Worm (Caenorhabditis elegans) whole organism, L1 larva: Measurements from ENCODE around the gene sdc-2.

Experiments
- C34B4.2 ChIP-seq: sonication (generic microtip); optimal IDR thresholded peaks from 2 replicates; lab custom pipeline; 2017; ENCODE audit warnings: mild to moderate bottlenecking, missing genetic modification characterization, missing compliant biosample characterization
- aha-1 ChIP-seq: fragments of 150-350 bp; optimal IDR thresholded peaks from 2 replicates; lab custom pipeline; 2014; ENCODE audit warnings: missing biosample characterization, missing genetic modification characterization
- ama-1 ChIP-seq: fragments of 150-350 bp; optimal IDR thresholded peaks from 2 replicates; lab custom pipeline; 2014
- blmp-1 ChIP-seq: fragments of 150-350 bp; optimal IDR thresholded peaks from 2 replicates; lab custom pipeline; 2014; ENCODE audit warnings: missing biosample characterization, missing genetic modification characterization
- ceh-63 ChIP-seq: fragments of 200-800 bp; sonication (Bioruptor generic); optimal IDR thresholded peaks from 2 replicates; lab custom pipeline; 2018; ENCODE audit warnings: mild to moderate bottlenecking, missing genetic modification characterization, missing compliant biosample characterization
- ceh-82 ChIP-seq, 3 experiments: fragments of 150-350 bp in 1 of 3; sonication (generic microtip) in 2 of 3; optimal IDR thresholded peaks; 2 replicates each; lab custom pipeline; 2014 to 2017; ENCODE audit warnings: missing biosample characterization in 3 of 3, missing genetic modification characterization in 3 of 3
- ceh-90 ChIP-seq: sonication (generic microtip); optimal IDR thresholded peaks from 2 replicates; lab custom pipeline; 2016; ENCODE audit warnings: missing genetic modification characterization, missing compliant biosample characterization
- ces-1 ChIP-seq: fragments of 150-350 bp; optimal IDR thresholded peaks from 2 replicates; lab custom pipeline; 2014; ENCODE audit warnings: missing biosample characterization, missing genetic modification reagents, missing genetic modification characterization
- dpl-1 ChIP-seq, 3 experiments: fragments of 150-350 bp in 2 of 3; sonication (generic microtip) in 1 of 3; optimal IDR thresholded peaks; 2 replicates each; lab custom pipeline; 2014 to 2017; ENCODE audit warnings: missing biosample characterization in 3 of 3, missing genetic modification characterization in 3 of 3, missing genetic modification reagents in 3 of 3
- efl-1 ChIP-seq, 4 experiments: fragments of 150-350 bp; optimal IDR thresholded peaks in 3 of 4; peaks in 1 of 4; 1 replicate in 1 of 4; 2 replicates in 3 of 4; lab custom pipeline; 2014; ENCODE audit warnings: missing biosample characterization in 2 of 4, missing genetic modification characterization in 2 of 4, missing genetic modification reagents in 2 of 4
- egl-13 ChIP-seq: sonication (generic microtip); optimal IDR thresholded peaks from 2 replicates; lab custom pipeline; 2016; ENCODE audit warnings: missing genotype, missing genetic modification reagents, missing genetic modification characterization, missing compliant biosample characterization
- egl-27 ChIP-seq, 2 experiments: fragments of 150-350 bp in 1 of 2; sonication (generic microtip); optimal IDR thresholded peaks; 3 replicates each; lab custom pipeline; 2017 to 2018; ENCODE audit warnings: missing biosample characterization in 2 of 2, missing genetic modification characterization in 2 of 2, missing genetic modification reagents in 2 of 2
- ets-5 ChIP-seq: fragments of 200-800 bp; sonication (Bioruptor generic); IDR thresholded peaks from 2 replicates; pipeline ENCODE4 v1.3.6; 2022; ENCODE audit warnings: missing genetic modification characterization, missing compliant biosample characterization
- fos-1 ChIP-seq: fragments of 150-350 bp; optimal IDR thresholded peaks from 2 replicates; lab custom pipeline; 2014; ENCODE audit warnings: missing biosample characterization, missing genetic modification characterization
- grh-1 ChIP-seq: fragments of 200-800 bp; sonication (Bioruptor generic); IDR thresholded peaks from 2 replicates; pipeline ENCODE4 v1.3.6; 2022; ENCODE audit warnings: missing genetic modification reagents, missing genetic modification characterization, missing compliant biosample characterization
- hlh-4 ChIP-seq: sonication (generic microtip); optimal IDR thresholded peaks from 2 replicates; lab custom pipeline; 2016; ENCODE audit warnings: mild to moderate bottlenecking, missing genetic modification characterization, missing compliant biosample characterization
- hpl-2 ChIP-seq: fragments of 150-350 bp; optimal IDR thresholded peaks from 2 replicates; lab custom pipeline; 2014; ENCODE audit warnings: missing biosample characterization, missing genetic modification reagents, missing genetic modification characterization
- irx-1 ChIP-seq: sonication (generic microtip); optimal IDR thresholded peaks from 2 replicates; lab custom pipeline; 2016; ENCODE audit warnings: missing genetic modification characterization, missing compliant biosample characterization
- isw-1 ChIP-seq: fragments of 200-800 bp; sonication (Bioruptor generic); IDR thresholded peaks from 2 replicates; pipeline ENCODE4 v1.3.6; 2022; ENCODE audit warnings: missing genetic modification characterization, missing compliant biosample characterization
- lin-13 ChIP-seq: fragments of 150-350 bp; optimal IDR thresholded peaks from 2 replicates; lab custom pipeline; 2014; ENCODE audit warnings: missing biosample characterization, missing genetic modification reagents, missing genetic modification characterization
- lin-14 ChIP-seq: fragments of 200-800 bp; sonication (Bioruptor generic); optimal IDR thresholded peaks from 2 replicates; lab custom pipeline; 2018; ENCODE audit warnings: mild to moderate bottlenecking, missing genetic modification characterization, moderate library complexity, missing compliant biosample characterization
- lsy-2 ChIP-seq, 2 experiments: fragments of 150-350 bp; optimal IDR thresholded peaks; 2 replicates each; lab custom pipeline; 2014; ENCODE audit warnings: missing biosample characterization in 2 of 2, missing genetic modification characterization in 2 of 2
- mab-9 ChIP-seq: fragments of 200-800 bp; sonication (Bioruptor generic); IDR thresholded peaks from 2 replicates; pipeline ENCODE4 v1.3.6; 2022; ENCODE audit warnings: missing genetic modification reagents, missing genetic modification characterization, missing compliant biosample characterization
- mdl-1 ChIP-seq, 2 experiments: fragments of 150-350 bp; optimal IDR thresholded peaks; 2 replicates each; lab custom pipeline; 2014 to 2017; ENCODE audit warnings: missing biosample characterization in 2 of 2, missing genetic modification characterization in 2 of 2, inconsistent platforms in 1 of 2
- nhr-12 ChIP-seq: sonication (generic microtip); optimal IDR thresholded peaks from 2 replicates; lab custom pipeline; 2017; ENCODE audit warnings: missing biosample characterization, missing genetic modification characterization
- nhr-19 ChIP-seq: fragments of 200-800 bp; sonication (Bioruptor generic); conservative IDR thresholded peaks from 2 replicates; pipeline ENCODE4 v1.3.6; 2022; ENCODE audit warnings: missing genetic modification characterization, missing compliant biosample characterization
- nhr-237 ChIP-seq: fragments of 150-350 bp; optimal IDR thresholded peaks from 2 replicates; lab custom pipeline; 2014; ENCODE audit warnings: missing biosample characterization, missing genetic modification characterization
- nhr-28 ChIP-seq: fragments of 150-350 bp; optimal IDR thresholded peaks from 2 replicates; lab custom pipeline; 2014; ENCODE audit warnings: missing biosample characterization, missing genetic modification characterization
- nhr-47 ChIP-seq: sonication (generic microtip); optimal IDR thresholded peaks from 2 replicates; lab custom pipeline; 2016; ENCODE audit warnings: mild to moderate bottlenecking, missing genetic modification characterization, moderate library complexity, missing compliant biosample characterization
- nhr-76 ChIP-seq: sonication (generic microtip); optimal IDR thresholded peaks from 2 replicates; lab custom pipeline; 2017; ENCODE audit warnings: missing biosample characterization, missing genetic modification characterization
- nhr-77 ChIP-seq: fragments of 150-350 bp; optimal IDR thresholded peaks from 2 replicates; lab custom pipeline; 2014; ENCODE audit warnings: missing biosample characterization, missing genetic modification characterization
- nhr-84 ChIP-seq: sonication (generic microtip); optimal IDR thresholded peaks from 2 replicates; lab custom pipeline; 2017; ENCODE audit warnings: missing biosample characterization, missing genetic modification characterization
- nhr-90 ChIP-seq: sonication (generic microtip); optimal IDR thresholded peaks from 2 replicates; lab custom pipeline; 2016; ENCODE audit warnings: mild to moderate bottlenecking, missing genetic modification characterization, missing compliant biosample characterization; ENCODE audit not compliant: poor library complexity
- pag-3 ChIP-seq: sonication (generic microtip); optimal IDR thresholded peaks from 2 replicates; lab custom pipeline; 2017; ENCODE audit warnings: missing genetic modification characterization, mild to moderate bottlenecking, missing compliant biosample characterization, antibody characterized with exemption, borderline replicate concordance; ENCODE audit not compliant: insufficient read depth
- pax-3 ChIP-seq: fragments of 200-800 bp; sonication (Bioruptor generic); optimal IDR thresholded peaks from 2 replicates; lab custom pipeline; 2018; ENCODE audit warnings: mild to moderate bottlenecking, missing genetic modification characterization, moderate library complexity, missing compliant biosample characterization
- pqm-1 ChIP-seq: sonication (generic microtip); optimal IDR thresholded peaks from 3 replicates; lab custom pipeline; 2017; ENCODE audit warnings: missing biosample characterization, missing genetic modification characterization
- rnt-1 ChIP-seq: sonication (generic microtip); optimal IDR thresholded peaks from 2 replicates; lab custom pipeline; 2016; ENCODE audit warnings: mild to moderate bottlenecking, missing genetic modification characterization, moderate library complexity, missing compliant biosample characterization
- skn-1 ChIP-seq: fragments of 150-350 bp; optimal IDR thresholded peaks from 2 replicates; lab custom pipeline; 2014; ENCODE audit warnings: missing biosample characterization, missing genetic modification characterization
- snpc-4 ChIP-seq: fragments of 150-350 bp; optimal IDR thresholded peaks from 2 replicates; lab custom pipeline; 2014; ENCODE audit warnings: missing biosample characterization, missing genetic modification characterization
- snu-23 ChIP-seq: sonication (generic microtip); optimal IDR thresholded peaks from 2 replicates; lab custom pipeline; 2016; ENCODE audit warnings: missing genetic modification characterization, missing compliant biosample characterization
- sup-37 ChIP-seq: fragments of 200-800 bp; sonication (Bioruptor generic); optimal IDR thresholded peaks from 2 replicates; lab custom pipeline; 2018; ENCODE audit warnings: mild to moderate bottlenecking, missing genetic modification characterization, missing compliant biosample characterization
- swsn-7 ChIP-seq: sonication (generic microtip); optimal IDR thresholded peaks from 2 replicates; lab custom pipeline; 2016; ENCODE audit warnings: missing genetic modification characterization, missing compliant biosample characterization
- tbx-2 ChIP-seq: sonication (generic microtip); optimal IDR thresholded peaks from 2 replicates; lab custom pipeline; 2016; ENCODE audit warnings: missing genetic modification characterization, missing compliant biosample characterization
- tlp-1 ChIP-seq: fragments of 150-350 bp; optimal IDR thresholded peaks from 2 replicates; lab custom pipeline; 2014; ENCODE audit warnings: missing biosample characterization, missing genetic modification characterization
- unc-62 ChIP-seq: fragments of 150-350 bp; optimal IDR thresholded peaks from 2 replicates; lab custom pipeline; 2014; ENCODE audit warnings: missing biosample characterization, missing genetic modification reagents, missing genetic modification characterization
- vab-15 ChIP-seq: sonication (generic microtip); optimal IDR thresholded peaks from 2 replicates; lab custom pipeline; 2017; ENCODE audit warnings: missing genotype, mild to moderate bottlenecking, missing genetic modification characterization, missing compliant biosample characterization
- xbp-1 ChIP-seq: sonication (generic microtip); optimal IDR thresholded peaks from 2 replicates; lab custom pipeline; 2016; ENCODE audit warnings: missing genetic modification characterization, missing compliant biosample characterization
- ztf-11 ChIP-seq, 2 experiments: sonication (generic microtip); optimal IDR thresholded peaks; 2 replicates each; lab custom pipeline; 2016 to 2017; ENCODE audit warnings: missing genetic modification characterization in 2 of 2, missing biosample characterization in 1 of 2, missing compliant biosample characterization in 1 of 2

Gene sdc-2

DNA sequence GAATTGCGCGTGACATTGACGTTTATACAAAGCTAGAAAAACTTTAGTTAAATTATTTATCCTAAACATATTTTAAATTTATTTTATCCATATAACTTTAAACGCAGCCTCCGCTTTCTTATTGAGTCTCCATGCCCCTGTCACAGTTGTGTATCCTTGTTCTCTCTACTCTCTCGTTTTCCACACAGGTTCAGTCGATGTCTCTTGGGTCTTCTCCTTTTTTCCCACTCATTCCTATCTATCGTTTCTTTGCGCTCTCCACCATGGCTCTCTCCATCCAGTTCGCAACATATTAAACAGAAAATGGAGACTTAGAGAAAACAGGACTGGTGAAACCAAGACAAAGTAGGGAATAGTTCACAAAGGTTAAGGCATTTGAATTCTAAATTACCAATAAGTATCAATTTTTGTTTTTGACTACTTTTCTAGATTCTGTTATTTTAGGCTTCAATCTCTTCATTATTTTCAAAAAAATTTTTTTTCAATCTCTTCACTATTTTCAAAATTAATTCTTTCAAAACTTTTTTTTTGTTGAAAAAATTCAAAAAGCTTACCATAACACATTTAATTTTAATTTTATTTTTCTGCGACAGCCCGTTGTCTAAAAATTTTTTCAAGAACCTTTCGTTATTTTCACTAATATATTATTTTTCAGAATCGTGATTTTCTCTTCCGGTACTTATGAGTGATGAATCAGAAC is at the start of gene sdc-2 (continued):
- TF ChIP-seq fos-1 (tag; lab: Kevin White, UChicago): no peak
- peak; percentile 87 for TF ChIP-seq snu-23 (GFP tag; lab: Kevin White, UChicago)
- TF ChIP-seq swsn-7 (tag; lab: Kevin White, UChicago): peak; percentile 68
- TF ChIP-seq unc-62 (GFP tag; lab: Kevin White, UChicago): no peak
- no peak for TF ChIP-seq nhr-84 (tag; lab: Kevin White, UChicago)
- no peak for TF ChIP-seq sup-37
- no peak for TF ChIP-seq pag-3
- no peak for TF ChIP-seq nhr-28 (tag; lab: Kevin White, UChicago)
- no peak for TF ChIP-seq ceh-90 (tag; lab: Kevin White, UChicago)
- TF ChIP-seq aha-1 (tag; lab: Kevin White, UChicago): no peak
- no peak for TF ChIP-seq ces-1
- TF ChIP-seq dpl-1 (GFP tag; optimal IDR thresholded peaks at IDR 0.05; lab: Kevin White, UChicago): no peak
- TF ChIP-seq hpl-2 (GFP tag; lab: Kevin White, UChicago): no peak
- TF ChIP-seq ets-5 (GFP tag; lab: Robert Waterston, UW): no peak
- peak; percentile 51 for TF ChIP-seq irx-1
- peak; percentile 58 for TF ChIP-seq nhr-19 (GFP tag; lab: Robert Waterston, UW)
- peak in 1 of 2 experiments; percentile 7 for TF ChIP-seq ztf-11 (tag; optimal IDR thresholded peaks at IDR 0.05; lab: Kevin White, UChicago)
- peak; percentile 66 for TF ChIP-seq blmp-1
- TF ChIP-seq C34B4.2 (tag; lab: Kevin White, UChicago): no peak
- no peak for TF ChIP-seq pax-3
- TF ChIP-seq egl-27 (tag; optimal IDR thresholded peaks at IDR 0.05; lab: Kevin White, UChicago): no peak
- no peak for TF ChIP-seq ama-1
- TF ChIP-seq lin-13 (GFP tag; lab: Kevin White, UChicago): peak; percentile 12
- TF ChIP-seq tbx-2 (tag; lab: Kevin White, UChicago): no peak
- TF ChIP-seq nhr-90 (tag; lab: Kevin White, UChicago): peak; percentile 82
- no peak for TF ChIP-seq grh-1 (GFP tag; lab: Robert Waterston, UW)
- no peak for TF ChIP-seq isw-1 (GFP tag; lab: Robert Waterston, UW)
- TF ChIP-seq egl-13 (tag; lab: Kevin White, UChicago): peak; percentile 53
- TF ChIP-seq xbp-1 (tag; lab: Kevin White, UChicago): peak; percentile 30
- TF ChIP-seq efl-1 (optimal IDR thresholded peaks at IDR 0.05; lab: Kevin White, UChicago): peak; percentile 44 to 47
- TF ChIP-seq efl-1 (GFP tag; optimal IDR thresholded peaks at IDR 0.05 in 1 of 2; lab: Kevin White, UChicago): no peak
- no peak for TF ChIP-seq lsy-2 (tag; optimal IDR thresholded peaks at IDR 0.05; lab: Kevin White, UChicago)
- no peak for TF ChIP-seq vab-15 (tag; lab: Kevin White, UChicago)

DNA sequence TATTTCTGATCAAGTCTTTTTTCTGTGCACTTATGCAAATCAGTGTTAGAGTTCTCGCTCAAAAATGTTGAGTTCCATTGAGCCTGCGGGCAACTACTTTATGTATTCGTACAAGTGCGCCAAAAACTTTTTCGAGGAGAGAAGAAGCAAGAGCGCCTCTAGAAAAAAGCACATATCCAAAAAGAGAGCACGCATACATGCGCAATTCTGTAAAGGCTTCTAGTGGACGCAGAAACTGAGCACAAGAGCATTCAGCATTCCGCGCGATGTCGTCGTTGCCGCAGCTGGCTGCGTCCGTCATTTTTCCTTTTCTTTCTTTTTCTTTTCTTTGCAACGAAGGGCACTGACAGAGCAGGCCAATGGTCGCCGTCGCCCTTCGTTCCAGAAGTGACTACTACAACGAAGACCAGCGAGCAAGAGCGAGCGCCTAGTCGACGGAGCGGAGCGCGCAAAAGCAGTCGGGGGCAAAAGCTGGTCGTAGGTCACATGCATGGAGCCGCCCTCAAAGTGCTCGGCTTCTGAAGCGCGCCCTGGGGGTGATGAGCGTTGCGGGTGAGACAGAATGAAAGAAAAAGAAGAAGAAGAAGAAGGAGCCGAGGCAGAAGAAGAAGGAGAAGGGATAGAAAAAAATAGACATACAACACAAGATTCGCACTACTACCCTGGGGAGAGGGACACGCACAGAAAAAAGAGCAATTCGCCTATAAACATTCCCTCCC is 49.4 kb upstream of the sdc-2 start:
- TF ChIP-seq ceh-63 (GFP tag; lab: Kevin White, UChicago) (no peak), rnt-1 (peak; percentile 61), mdl-1 (tag; optimal IDR thresholded peaks at IDR 0.05; lab: Kevin White, UChicago) (peak in 1 of 2 experiments; percentile 50), skn-1 (tag; lab: Kevin White, UChicago) (peak; percentile 6), nhr-77 (tag; lab: Kevin White, UChicago) (no peak), mab-9 (GFP tag; lab: Robert Waterston, UW) (0 out of 2 replicates have a peak, but pooled peaks have one; percentile 35), snpc-4 (tag; lab: Kevin White, UChicago) (no peak), efl-1 (optimal IDR thresholded peaks at IDR 0.05; lab: Kevin White, UChicago) (peak in 1 of 2 experiments; percentile 4), efl-1 (GFP tag; optimal IDR thresholded peaks at IDR 0.05 in 1 of 2; lab: Kevin White, UChicago) (no peak), ces-1 (no peak), ets-5 (GFP tag; lab: Robert Waterston, UW) (no peak), ceh-90 (tag; lab: Kevin White, UChicago) (no peak), nhr-237 (tag; lab: Kevin White, UChicago) (no peak), aha-1 (tag; lab: Kevin White, UChicago) (no peak), lin-13 (GFP tag; lab: Kevin White, UChicago) (no peak), nhr-90 (tag; lab: Kevin White, UChicago) (no peak), egl-27 (tag; optimal IDR thresholded peaks at IDR 0.05; lab: Kevin White, UChicago) (no peak), fos-1 (tag; lab: Kevin White, UChicago) (no peak), nhr-76 (tag; lab: Kevin White, UChicago) (no peak), lsy-2 (tag; optimal IDR thresholded peaks at IDR 0.05; lab: Kevin White, UChicago) (peak; percentile 6 to 43), nhr-47 (tag; lab: Kevin White, UChicago) (peak; percentile 78), lin-14 (GFP tag; lab: Kevin White, UChicago) (peak; percentile 100), nhr-12 (no peak), pqm-1 (tag; lab: Kevin White, UChicago) (no peak), hlh-4 (no peak), ceh-82 (tag; optimal IDR thresholded peaks at IDR 0.05; lab: Kevin White, UChicago) (peak; percentile 43 to 65 (median 49)), tlp-1 (tag; lab: Kevin White, UChicago) (no peak)
